Worm (Caenorhabditis elegans) whole organism, late embryonic: ENCODE data around the gene T04A6.3.

ENCODE experiments used
- C38D4.7 ChIP-seq: fragments of 200-800 bp; sonication (Bioruptor generic); optimal IDR thresholded peaks from 2 replicates; lab custom pipeline; 2018; ENCODE audit warnings: mild to moderate bottlenecking, missing genetic modification characterization, moderate library complexity, missing compliant biosample characterization
- K09A11.1 ChIP-seq: sonication (generic microtip); optimal IDR thresholded peaks from 2 replicates; lab custom pipeline; 2017; ENCODE audit warnings: antibody characterized with exemption, mild to moderate bottlenecking, missing genetic modification characterization, missing compliant biosample characterization; ENCODE audit not compliant: insufficient read depth
- T23F11.4 ChIP-seq: fragments of 200-800 bp; sonication (Bioruptor generic); optimal IDR thresholded peaks from 2 replicates; lab custom pipeline; 2018; ENCODE audit warnings: mild to moderate bottlenecking, missing genetic modification characterization, missing compliant biosample characterization
- ceh-24 ChIP-seq: sonication (generic microtip); optimal IDR thresholded peaks from 2 replicates; lab custom pipeline; 2016; ENCODE audit warnings: mild to moderate bottlenecking, missing genetic modification characterization, missing compliant biosample characterization
- ceh-30 ChIP-seq: fragments of 150-350 bp; optimal IDR thresholded peaks from 2 replicates; lab custom pipeline; 2014; ENCODE audit warnings: missing biosample characterization, missing genetic modification characterization
- ceh-31 ChIP-seq: sonication (generic microtip); optimal IDR thresholded peaks from 2 replicates; lab custom pipeline; 2016; ENCODE audit warnings: missing genetic modification characterization, missing compliant biosample characterization
- ceh-6 ChIP-seq: fragments of 200-800 bp; sonication (Bioruptor generic); optimal IDR thresholded peaks from 2 replicates; lab custom pipeline; 2018; ENCODE audit warnings: mild to moderate bottlenecking, missing genetic modification characterization, missing compliant biosample characterization
- ceh-9 ChIP-seq: sonication (generic microtip); optimal IDR thresholded peaks from 2 replicates; lab custom pipeline; 2016; ENCODE audit warnings: mild to moderate bottlenecking, missing genetic modification characterization, inconsistent platforms, missing compliant biosample characterization
- dmd-4 ChIP-seq: sonication (generic microtip); optimal IDR thresholded peaks from 2 replicates; lab custom pipeline; 2016; ENCODE audit warnings: borderline replicate concordance, missing genetic modification characterization, missing compliant biosample characterization
- elt-2 ChIP-seq: sonication (generic microtip); optimal IDR thresholded peaks from 2 replicates; lab custom pipeline; 2016; ENCODE audit warnings: missing genetic modification reagents, missing genetic modification characterization, missing compliant biosample characterization
- elt-4 ChIP-seq: sonication (generic microtip); optimal IDR thresholded peaks from 2 replicates; lab custom pipeline; 2016; ENCODE audit warnings: missing genetic modification characterization, missing compliant biosample characterization
- eyg-1 ChIP-seq: sonication (generic microtip); optimal IDR thresholded peaks from 2 replicates; lab custom pipeline; 2016; ENCODE audit warnings: missing genotype, missing genetic modification characterization, missing compliant biosample characterization
- fkh-10 ChIP-seq: fragments of 150-350 bp; optimal IDR thresholded peaks from 2 replicates; lab custom pipeline; 2014; ENCODE audit warnings: missing biosample characterization, missing genetic modification reagents, missing genetic modification characterization
- gmeb-2 ChIP-seq: sonication (generic microtip); optimal IDR thresholded peaks from 2 replicates; lab custom pipeline; 2016; ENCODE audit warnings: missing genetic modification characterization, inconsistent platforms, missing compliant biosample characterization
- hlh-6 ChIP-seq: sonication (generic microtip); optimal IDR thresholded peaks from 2 replicates; lab custom pipeline; 2016; ENCODE audit warnings: missing genotype, missing genetic modification characterization, missing compliant biosample characterization
- hlh-8 ChIP-seq: sonication (generic microtip); optimal IDR thresholded peaks from 2 replicates; lab custom pipeline; 2016; ENCODE audit warnings: missing genotype, missing genetic modification characterization, missing compliant biosample characterization
- lim-6 ChIP-seq: sonication (generic microtip); optimal IDR thresholded peaks from 2 replicates; lab custom pipeline; 2016; ENCODE audit warnings: missing genetic modification characterization, missing compliant biosample characterization
- madf-2 ChIP-seq: sonication (generic microtip); optimal IDR thresholded peaks from 2 replicates; lab custom pipeline; 2017; ENCODE audit warnings: missing genetic modification characterization, missing compliant biosample characterization
- nhr-11 ChIP-seq: fragments of 150-350 bp; optimal IDR thresholded peaks from 2 replicates; lab custom pipeline; 2014; ENCODE audit warnings: missing biosample characterization, missing genetic modification characterization
- pat-9 ChIP-seq: fragments of 200-800 bp; sonication (Bioruptor generic); optimal IDR thresholded peaks from 2 replicates; lab custom pipeline; 2018; ENCODE audit warnings: mild to moderate bottlenecking, missing genetic modification characterization, moderate library complexity, missing compliant biosample characterization
- pax-1 ChIP-seq: fragments of 150-350 bp; optimal IDR thresholded peaks from 2 replicates; lab custom pipeline; 2014; ENCODE audit warnings: missing biosample characterization, missing genetic modification characterization
- pha-2 ChIP-seq: sonication (generic microtip); optimal IDR thresholded peaks from 2 replicates; lab custom pipeline; 2017; ENCODE audit warnings: mild to moderate bottlenecking, missing genetic modification characterization, missing compliant biosample characterization
- pros-1 ChIP-seq: fragments of 150-350 bp; optimal IDR thresholded peaks from 2 replicates; lab custom pipeline; 2014; ENCODE audit warnings: missing biosample characterization, missing genetic modification reagents, missing genetic modification characterization
- rnt-1 ChIP-seq: sonication (generic microtip); optimal IDR thresholded peaks from 2 replicates; lab custom pipeline; 2016; ENCODE audit warnings: missing genetic modification characterization, missing compliant biosample characterization
- sdc-2 ChIP-seq: sonication (generic microtip); optimal IDR thresholded peaks from 2 replicates; lab custom pipeline; 2016; ENCODE audit warnings: missing genotype, missing genetic modification characterization, missing compliant biosample characterization
- sox-2 ChIP-seq: fragments of 200-800 bp; sonication (Bioruptor generic); IDR thresholded peaks from 2 replicates; pipeline ENCODE4 v1.3.6; 2022; ENCODE audit warnings: missing genetic modification reagents, missing genetic modification characterization, missing compliant biosample characterization
- sox-4 ChIP-seq: sonication (generic microtip); optimal IDR thresholded peaks from 2 replicates; lab custom pipeline; 2017; ENCODE audit warnings: mild to moderate bottlenecking, missing genetic modification characterization, inconsistent platforms, missing compliant biosample characterization
- tbx-2 ChIP-seq: sonication (generic microtip); optimal IDR thresholded peaks from 2 replicates; lab custom pipeline; 2016; ENCODE audit warnings: missing genetic modification characterization, missing compliant biosample characterization
- ttx-3 ChIP-seq: sonication (generic microtip); optimal IDR thresholded peaks from 2 replicates; lab custom pipeline; 2016; ENCODE audit warnings: missing genetic modification reagents, missing genetic modification characterization, missing compliant biosample characterization
- unc-55 ChIP-seq: sonication (generic microtip); optimal IDR thresholded peaks from 2 replicates; lab custom pipeline; 2017; ENCODE audit warnings: missing biosample characterization, missing genetic modification reagents, missing genetic modification characterization
- zip-5 ChIP-seq: sonication (generic microtip); optimal IDR thresholded peaks from 2 replicates; lab custom pipeline; 2016; ENCODE audit warnings: missing genetic modification characterization, missing compliant biosample characterization

T04A6.3 gene

ce11 chrIII:7608223-7608622, at the start of gene T04A6.3:
TSS of gene T04A6.3 (minus strand) at chrIII:7608323.
- TF ChIP-seq ceh-30 (tag; lab: Kevin White, UChicago): no peak

ce11 chrIII:7656474-7656873, 48.4 kb upstream of the T04A6.3 start, which contains the start of gene ZK783.7:
TSS of gene ZK783.7 (plus strand) at chrIII:7656719.
- TF ChIP-seq unc-55 (peak; percentile 42), madf-2 (tag; lab: Kevin White, UChicago) (no peak), hlh-6 (peak; percentile 51)

- TF ChIP-seq elt-4 (tag; lab: Kevin White, UChicago) (no peak), ttx-3 (tag; lab: Kevin White, UChicago) (no peak)
Observed at ce11 chrIII:7655932-7656331, 47.8 kb upstream of the T04A6.3 start, which contains the start of gene baz-2. TSS of gene baz-2 (minus strand) at chrIII:7656032.

- TF ChIP-seq ttx-3 (tag; lab: Kevin White, UChicago) (no peak), lim-6 (no peak), pat-9 (no peak), ceh-9 (tag; lab: Kevin White, UChicago) (no peak), gmeb-2 (tag; lab: Kevin White, UChicago) (no peak), dmd-4 (no peak), ceh-24 (no peak), C38D4.7 (no peak), T23F11.4 (GFP tag; lab: Kevin White, UChicago) (no peak), nhr-11 (no peak), sox-4 (tag; lab: Kevin White, UChicago) (no peak)
- TF ChIP-seq, all 69 proteins: peak for 0
Observed at ce11 chrIII:7655498-7655897, 47.4 kb upstream of the T04A6.3 start.

ce11 chrIII:7648841-7649240, 40.7 kb upstream of the T04A6.3 start:
- peak; percentile 51 for TF ChIP-seq elt-4 (tag; lab: Kevin White, UChicago)
- TF ChIP-seq gmeb-2 (tag; lab: Kevin White, UChicago): no peak
- TF ChIP-seq ceh-6 (GFP tag; lab: Kevin White, UChicago): no peak

ce11 chrIII:7645075-7645474, 37.0 kb upstream of the T04A6.3 start:
- TF ChIP-seq rnt-1 (tag; lab: Kevin White, UChicago) (no peak), eyg-1 (tag; lab: Kevin White, UChicago) (no peak), ceh-31 (tag; lab: Kevin White, UChicago) (no peak), zip-5 (tag; lab: Kevin White, UChicago) (no peak), hlh-8 (tag; lab: Kevin White, UChicago) (no peak), fkh-10 (no peak), pros-1 (no peak), sdc-2 (tag; lab: Kevin White, UChicago) (no peak), pax-1 (tag; lab: Kevin White, UChicago) (no peak), gmeb-2 (tag; lab: Kevin White, UChicago) (no peak), K09A11.1 (tag; lab: Kevin White, UChicago) (no peak), madf-2 (tag; lab: Kevin White, UChicago) (no peak), tbx-2 (tag; lab: Kevin White, UChicago) (no peak), pha-2 (tag; lab: Kevin White, UChicago) (no peak)

ce11 chrIII:7643902-7644641, 35.9 kb upstream of the T04A6.3 start:
- TF ChIP-seq ceh-9 (tag; lab: Kevin White, UChicago) (no peak), elt-2 (tag; lab: Kevin White, UChicago) (peak; percentile 96), sox-2 (no peak)
